Worm (Caenorhabditis elegans): ENCODE results near the gene F56A11.5.

Gene F56A11.5

DNA sequence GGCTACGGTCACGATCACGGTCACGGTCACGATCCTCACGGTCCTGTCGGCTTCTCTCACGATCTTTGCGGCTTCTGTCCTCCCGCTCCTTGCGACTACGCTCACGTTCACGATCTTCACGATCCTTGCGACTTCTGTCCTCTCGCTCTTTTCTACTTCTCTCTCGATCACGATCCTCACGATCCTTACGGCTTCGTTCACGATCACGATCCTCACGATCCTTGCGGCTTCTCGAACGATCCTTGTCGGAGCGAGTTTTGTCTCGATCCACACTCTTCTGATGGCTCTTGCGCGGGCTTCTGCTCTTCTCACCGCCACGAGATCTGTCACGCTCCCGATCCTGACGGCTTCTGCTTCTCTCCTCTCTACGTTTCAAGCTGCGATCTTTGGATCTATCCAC, 9.9 kb upstream of the F56A11.5 start:
- no peak for TF ChIP-seq egl-18 (GFP tag; IDR thresholded peaks at IDR 0.05)
- peak; percentile 7; the same call in 1 of the 2 replicates for TF ChIP-seq egrh-3 (GFP tag; IDR thresholded peaks at IDR 0.05)
- no peak for TF ChIP-seq C06A6.2 (GFP tag; conservative IDR thresholded peaks at IDR 0.05)
- TF ChIP-seq akir-1 (GFP tag; optimal IDR thresholded peaks at IDR 0.05): no peak
- TF ChIP-seq zfh-2 (GFP tag; conservative IDR thresholded peaks at IDR 0.05): peak; percentile 75

DNA sequence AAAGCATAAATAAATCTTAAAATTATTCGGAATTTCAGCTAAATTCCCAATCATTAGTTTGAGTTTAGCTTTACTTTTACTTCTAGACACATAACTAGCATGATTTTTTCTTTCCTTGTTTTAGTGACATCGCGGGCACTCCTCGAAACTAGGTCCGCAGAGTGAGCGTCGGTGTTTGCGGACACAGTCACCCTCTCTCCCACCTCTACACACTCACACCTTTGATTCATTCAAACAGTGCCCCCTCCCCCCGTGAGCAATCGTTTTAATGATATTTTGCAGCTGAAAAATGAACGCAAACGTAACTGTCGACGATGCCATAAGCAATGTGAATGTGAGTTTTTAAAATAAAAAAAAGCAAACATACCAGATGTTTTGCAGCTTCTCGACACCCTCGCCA, 1.8 kb upstream of the F56A11.5 start, which contains the start of gene gex-2:
gex-2 (plus strand) TSS at position 283 of the 400 bp plus-strand sequence.
- TF ChIP-seq fkh-3 (tag; optimal IDR thresholded peaks at IDR 0.05) (no peak), nhr-80 (tag; optimal IDR thresholded peaks at IDR 0.05) (peak; percentile 10), D2030.7 (GFP tag; IDR thresholded peaks at IDR 0.05) (no peak), B0035.1 (tag; optimal IDR thresholded peaks at IDR 0.05) (no peak), mcd-1 (GFP tag; IDR thresholded peaks at IDR 0.05) (0 out of 2 replicates have a peak, but pooled peaks have one; percentile 19)

DNA sequence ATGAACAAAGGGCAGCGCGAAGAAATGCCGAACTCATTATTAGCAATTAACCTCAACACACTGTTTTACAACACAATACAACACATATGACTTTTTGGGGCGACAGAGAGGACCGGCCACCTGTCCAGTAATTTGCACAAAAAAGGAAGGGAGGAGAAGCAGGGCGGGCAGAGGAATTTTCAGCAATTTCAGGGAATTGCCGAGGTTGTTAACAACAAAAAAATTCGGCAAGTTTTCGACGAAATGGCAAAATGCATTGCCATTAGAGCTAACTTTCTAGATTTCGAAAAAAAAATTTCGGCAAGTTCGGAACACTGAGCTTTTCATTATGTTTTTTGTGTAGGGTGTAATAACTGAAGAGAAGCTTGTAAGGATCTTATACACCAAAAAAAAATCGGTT, 6.6 kb downstream of the F56A11.5 start:
- TF ChIP-seq madf-6 (GFP tag; IDR thresholded peaks at IDR 0.05) (no peak), rcor-1 (GFP tag; IDR thresholded peaks at IDR 0.05) (no peak), nfyb-1 (GFP tag; IDR thresholded peaks at IDR 0.05) (no peak), lin-35 (GFP tag; optimal IDR thresholded peaks at IDR 0.05) (no peak), nfya-1 (tag; optimal IDR thresholded peaks at IDR 0.05; ENCODE audit: borderline replicate concordance, insufficient read depth) (no peak), let-526 (GFP tag; IDR thresholded peaks at IDR 0.05) (no peak), nhr-80 (tag; optimal IDR thresholded peaks at IDR 0.05) (no peak), hlh-26 (GFP tag; conservative IDR thresholded peaks at IDR 0.05) (no peak), akir-1 (GFP tag; optimal IDR thresholded peaks at IDR 0.05) (no peak), snpc-1.1 (tag; optimal IDR thresholded peaks at IDR 0.05; ENCODE audit: insufficient read depth) (no peak), ztf-26 (tag; optimal IDR thresholded peaks at IDR 0.05) (no peak), chd-7 (tag; optimal IDR thresholded peaks at IDR 0.05) (no peak), athp-1 (tag; optimal IDR thresholded peaks at IDR 0.05) (no peak), ceh-58 (GFP tag; IDR thresholded peaks at IDR 0.05) (no peak), gei-17 (GFP tag; optimal IDR thresholded peaks at IDR 0.05) (no peak), ceh-91 (GFP tag; IDR thresholded peaks at IDR 0.05) (no peak), F57C9.4 (tag; optimal IDR thresholded peaks at IDR 0.05) (no peak), mxl-1 (tag; optimal IDR thresholded peaks at IDR 0.05) (no peak), T07F8.4 (tag; optimal IDR thresholded peaks at IDR 0.05) (no peak)

DNA sequence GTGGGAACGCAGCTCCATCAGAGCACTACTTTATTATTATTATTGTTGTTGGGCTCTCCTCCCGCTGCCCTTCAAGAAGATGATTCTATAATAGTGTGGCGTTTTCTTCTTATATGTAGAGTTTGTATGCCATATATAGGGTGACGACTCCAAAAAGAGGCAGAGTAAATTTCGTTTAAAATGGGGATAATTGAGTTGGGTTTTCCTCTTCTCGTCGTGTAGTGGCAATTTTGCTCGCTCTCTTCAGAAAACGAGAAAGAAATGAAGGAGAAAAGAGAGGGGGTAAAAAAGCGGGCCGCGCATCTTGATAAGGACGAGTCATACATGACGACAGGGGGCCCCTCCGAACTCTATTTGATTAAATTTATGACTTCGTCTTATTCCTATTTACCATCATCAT, 7.2 kb downstream of the F56A11.5 start:
- TF ChIP-seq ztf-3 (GFP tag; optimal IDR thresholded peaks at IDR 0.05) (no peak), ceh-79 (tag; optimal IDR thresholded peaks at IDR 0.05) (no peak), F10E7.11 (tag; optimal IDR thresholded peaks at IDR 0.05) (no peak), attf-3 (GFP tag; conservative IDR thresholded peaks at IDR 0.05) (no peak), nhr-120 (GFP tag; IDR thresholded peaks at IDR 0.05) (no peak), Y95B8A.8 (GFP tag; IDR thresholded peaks at IDR 0.05) (no peak), tbx-9 (tag; optimal IDR thresholded peaks at IDR 0.05; ENCODE audit: borderline replicate concordance) (no peak), mcd-1 (GFP tag; IDR thresholded peaks at IDR 0.05) (no peak), repo-1 (tag; optimal IDR thresholded peaks at IDR 0.05) (no peak), ceh-100 (GFP tag; IDR thresholded peaks at IDR 0.05) (no peak), attf-6 (GFP tag; IDR thresholded peaks at IDR 0.05) (no peak), B0019.2 (GFP tag; conservative IDR thresholded peaks at IDR 0.05) (no peak), attf-5 (GFP tag; optimal IDR thresholded peaks at IDR 0.05) (no peak), K11D2.4 (GFP tag; IDR thresholded peaks at IDR 0.05) (no peak), lir-1 (GFP tag; conservative IDR thresholded peaks at IDR 0.05) (no peak), madf-6 (GFP tag; IDR thresholded peaks at IDR 0.05) (no peak), ceh-58 (GFP tag; IDR thresholded peaks at IDR 0.05) (no peak), ceh-27 (GFP tag; optimal IDR thresholded peaks at IDR 0.05) (no peak), sea-2 (GFP tag; IDR thresholded peaks at IDR 0.05) (no peak)
